Worm (Caenorhabditis elegans): ENCODE results near the gene F38C2.4.

ce11 chrIV:16298851-16299250, 27.8 kb downstream of the F38C2.4 start, which contains the start of gene srz-72:
- TF ChIP-seq nhr-2 (tag; optimal IDR thresholded peaks at IDR 0.05) (no peak), unc-39 (tag; optimal IDR thresholded peaks at IDR 0.05) (no peak), nhr-28 (tag; optimal IDR thresholded peaks at IDR 0.05) (no peak), pha-4 (tag; optimal IDR thresholded peaks at IDR 0.05) (no peak), lin-32 (GFP tag; optimal IDR thresholded peaks at IDR 0.05) (no peak), snpc-4 (tag; optimal IDR thresholded peaks at IDR 0.05) (no peak), blmp-1 (tag; optimal IDR thresholded peaks at IDR 0.05) (no peak), sptf-1 (tag; optimal IDR thresholded peaks at IDR 0.05) (no peak), elt-3 (tag; optimal IDR thresholded peaks at IDR 0.05) (no peak), lin-13 (tag; optimal IDR thresholded peaks at IDR 0.05) (no peak), ceh-83 (GFP tag; optimal IDR thresholded peaks at IDR 0.05) (no peak)

All from whole organism, mixed stage, embryonic.